Worm (Caenorhabditis elegans) whole organism, L1 larva: ENCODE measurements around the gene F56H9.9.
A peak's percentile ranks its signal among the peaks of the same experiment; 100 is the strongest.

Experiments used
- C04F5.9 ChIP-seq: sonication (generic microtip); optimal IDR thresholded peaks from 2 replicates; lab custom pipeline; 2016; ENCODE audit warnings: missing genetic modification characterization, missing compliant biosample characterization
- C16A3.4 ChIP-seq: fragments of 150-350 bp; optimal IDR thresholded peaks from 2 replicates; lab custom pipeline; 2014; ENCODE audit warnings: missing biosample characterization, missing genetic modification characterization
- aha-1 ChIP-seq: fragments of 150-350 bp; optimal IDR thresholded peaks from 2 replicates; lab custom pipeline; 2014; ENCODE audit warnings: missing biosample characterization, missing genetic modification characterization
- blmp-1 ChIP-seq: fragments of 150-350 bp; optimal IDR thresholded peaks from 2 replicates; lab custom pipeline; 2014; ENCODE audit warnings: missing biosample characterization, missing genetic modification characterization
- ceh-63 ChIP-seq: fragments of 200-800 bp; sonication (Bioruptor generic); optimal IDR thresholded peaks from 2 replicates; lab custom pipeline; 2018; ENCODE audit warnings: mild to moderate bottlenecking, missing genetic modification characterization, missing compliant biosample characterization
- ceh-82 ChIP-seq, 3 experiments: fragments of 150-350 bp in 1 of 3; sonication (generic microtip) in 2 of 3; optimal IDR thresholded peaks; 2 replicates each; lab custom pipeline; 2014 to 2017; ENCODE audit warnings: missing biosample characterization in 3 of 3, missing genetic modification characterization in 3 of 3
- ceh-88 ChIP-seq: fragments of 200-800 bp; sonication (Bioruptor generic); IDR thresholded peaks from 2 replicates; pipeline ENCODE4 v1.3.6; 2022; ENCODE audit warnings: missing genetic modification characterization, missing compliant biosample characterization
- dpl-1 ChIP-seq, 3 experiments: fragments of 150-350 bp in 2 of 3; sonication (generic microtip) in 1 of 3; optimal IDR thresholded peaks; 2 replicates each; lab custom pipeline; 2014 to 2017; ENCODE audit warnings: missing biosample characterization in 3 of 3, missing genetic modification characterization in 3 of 3, missing genetic modification reagents in 3 of 3
- dsc-1 ChIP-seq: sonication (generic microtip); optimal IDR thresholded peaks from 2 replicates; lab custom pipeline; 2016; ENCODE audit warnings: mild to moderate bottlenecking, missing genetic modification characterization, missing compliant biosample characterization
- efl-3 ChIP-seq: fragments of 200-800 bp; sonication (Bioruptor generic); optimal IDR thresholded peaks from 2 replicates; lab custom pipeline; 2018; ENCODE audit warnings: mild to moderate bottlenecking, missing genetic modification characterization, missing compliant biosample characterization
- elt-2 ChIP-seq: sonication (generic microtip); optimal IDR thresholded peaks from 2 replicates; lab custom pipeline; 2016; ENCODE audit warnings: missing genetic modification characterization, mild to moderate bottlenecking, inconsistent platforms, missing compliant biosample characterization, missing genetic modification reagents
- elt-3 ChIP-seq, 6 experiments: fragments of 150-350 bp in 1 of 6; sonication (generic microtip); optimal IDR thresholded peaks; 2 replicates each; lab custom pipeline; 2017 to 2018; ENCODE audit warnings: missing biosample characterization in 6 of 6, missing genetic modification characterization in 6 of 6, inconsistent platforms in 1 of 6
- ets-5 ChIP-seq: fragments of 200-800 bp; sonication (Bioruptor generic); IDR thresholded peaks from 2 replicates; pipeline ENCODE4 v1.3.6; 2022; ENCODE audit warnings: missing genetic modification characterization, missing compliant biosample characterization
- fkh-4 ChIP-seq: sonication (generic microtip); optimal IDR thresholded peaks from 2 replicates; lab custom pipeline; 2016; ENCODE audit warnings: missing compliant biosample characterization, missing genetic modification characterization, borderline replicate concordance
- fkh-8 ChIP-seq: sonication (generic microtip); optimal IDR thresholded peaks from 2 replicates; lab custom pipeline; 2016; ENCODE audit warnings: mild to moderate bottlenecking, missing genetic modification characterization, missing compliant biosample characterization
- fos-1 ChIP-seq: fragments of 150-350 bp; optimal IDR thresholded peaks from 2 replicates; lab custom pipeline; 2014; ENCODE audit warnings: missing biosample characterization, missing genetic modification characterization
- hlh-17 ChIP-seq: fragments of 200-800 bp; sonication (Bioruptor generic); optimal IDR thresholded peaks from 2 replicates; lab custom pipeline; 2018; ENCODE audit warnings: missing genetic modification characterization, mild to moderate bottlenecking, missing compliant biosample characterization, moderate library complexity, borderline replicate concordance
- irx-1 ChIP-seq: sonication (generic microtip); optimal IDR thresholded peaks from 2 replicates; lab custom pipeline; 2016; ENCODE audit warnings: missing genetic modification characterization, missing compliant biosample characterization
- lin-14 ChIP-seq: fragments of 200-800 bp; sonication (Bioruptor generic); optimal IDR thresholded peaks from 2 replicates; lab custom pipeline; 2018; ENCODE audit warnings: mild to moderate bottlenecking, missing genetic modification characterization, moderate library complexity, missing compliant biosample characterization
- lin-15B ChIP-seq: fragments of 150-350 bp; sonication (generic microtip); optimal IDR thresholded peaks from 3 replicates; lab custom pipeline; 2014; ENCODE audit warnings: missing biosample characterization, missing genetic modification characterization
- lin-35 ChIP-seq, 2 experiments: fragments of 150-350 bp; optimal IDR thresholded peaks; 2 replicates each; lab custom pipeline; 2014; ENCODE audit warnings: missing biosample characterization in 2 of 2, missing genetic modification characterization in 2 of 2, missing genetic modification reagents in 2 of 2
- lin-39 ChIP-seq: fragments of 150-350 bp; optimal IDR thresholded peaks from 2 replicates; lab custom pipeline; 2014; ENCODE audit warnings: missing biosample characterization, missing genetic modification reagents, missing genetic modification characterization
- lir-3 ChIP-seq: sonication (generic microtip); optimal IDR thresholded peaks from 2 replicates; lab custom pipeline; 2016; ENCODE audit warnings: mild to moderate bottlenecking, missing genetic modification characterization, moderate library complexity, missing compliant biosample characterization; ENCODE audit not compliant: poor library complexity
- lsy-2 ChIP-seq, 2 experiments: fragments of 150-350 bp; optimal IDR thresholded peaks; 2 replicates each; lab custom pipeline; 2014; ENCODE audit warnings: missing biosample characterization in 2 of 2, missing genetic modification characterization in 2 of 2
- mab-9 ChIP-seq: fragments of 200-800 bp; sonication (Bioruptor generic); IDR thresholded peaks from 2 replicates; pipeline ENCODE4 v1.3.6; 2022; ENCODE audit warnings: missing genetic modification reagents, missing genetic modification characterization, missing compliant biosample characterization
- mdl-1 ChIP-seq, 2 experiments: fragments of 150-350 bp; optimal IDR thresholded peaks; 2 replicates each; lab custom pipeline; 2014 to 2017; ENCODE audit warnings: missing biosample characterization in 2 of 2, missing genetic modification characterization in 2 of 2, inconsistent platforms in 1 of 2
- mef-2 ChIP-seq: fragments of 150-350 bp; optimal IDR thresholded peaks from 2 replicates; lab custom pipeline; 2014; ENCODE audit warnings: missing biosample characterization, missing genetic modification characterization
- nhr-20 ChIP-seq: sonication (generic microtip); optimal IDR thresholded peaks from 2 replicates; lab custom pipeline; 2016; ENCODE audit warnings: mild to moderate bottlenecking, missing genetic modification characterization, missing compliant biosample characterization
- nhr-237 ChIP-seq: fragments of 150-350 bp; optimal IDR thresholded peaks from 2 replicates; lab custom pipeline; 2014; ENCODE audit warnings: missing biosample characterization, missing genetic modification characterization
- nhr-47 ChIP-seq: sonication (generic microtip); optimal IDR thresholded peaks from 2 replicates; lab custom pipeline; 2016; ENCODE audit warnings: mild to moderate bottlenecking, missing genetic modification characterization, moderate library complexity, missing compliant biosample characterization
- nhr-76 ChIP-seq: sonication (generic microtip); optimal IDR thresholded peaks from 2 replicates; lab custom pipeline; 2017; ENCODE audit warnings: missing biosample characterization, missing genetic modification characterization
- nhr-84 ChIP-seq: sonication (generic microtip); optimal IDR thresholded peaks from 2 replicates; lab custom pipeline; 2017; ENCODE audit warnings: missing biosample characterization, missing genetic modification characterization
- pag-3 ChIP-seq: sonication (generic microtip); optimal IDR thresholded peaks from 2 replicates; lab custom pipeline; 2017; ENCODE audit warnings: missing genetic modification characterization, mild to moderate bottlenecking, missing compliant biosample characterization, antibody characterized with exemption, borderline replicate concordance; ENCODE audit not compliant: insufficient read depth
- snpc-4 ChIP-seq: fragments of 150-350 bp; optimal IDR thresholded peaks from 2 replicates; lab custom pipeline; 2014; ENCODE audit warnings: missing biosample characterization, missing genetic modification characterization
- snu-23 ChIP-seq: sonication (generic microtip); optimal IDR thresholded peaks from 2 replicates; lab custom pipeline; 2016; ENCODE audit warnings: missing genetic modification characterization, missing compliant biosample characterization
- sptf-1 ChIP-seq: fragments of 150-350 bp; optimal IDR thresholded peaks from 2 replicates; lab custom pipeline; 2014; ENCODE audit warnings: missing biosample characterization, missing genetic modification characterization
- sup-37 ChIP-seq: fragments of 200-800 bp; sonication (Bioruptor generic); optimal IDR thresholded peaks from 2 replicates; lab custom pipeline; 2018; ENCODE audit warnings: mild to moderate bottlenecking, missing genetic modification characterization, missing compliant biosample characterization
- tbx-2 ChIP-seq: sonication (generic microtip); optimal IDR thresholded peaks from 2 replicates; lab custom pipeline; 2016; ENCODE audit warnings: missing genetic modification characterization, missing compliant biosample characterization
- unc-130 ChIP-seq: fragments of 150-350 bp; optimal IDR thresholded peaks from 2 replicates; lab custom pipeline; 2017; ENCODE audit warnings: missing biosample characterization, missing genetic modification characterization, inconsistent platforms
- unc-98 ChIP-seq: fragments of 200-800 bp; sonication (Bioruptor generic); IDR thresholded peaks from 2 replicates; pipeline ENCODE4 v1.3.6; 2022; ENCODE audit warnings: missing genetic modification characterization, missing compliant biosample characterization
- zip-4 ChIP-seq: fragments of 200-800 bp; sonication (Bioruptor generic); optimal IDR thresholded peaks from 2 replicates; lab custom pipeline; 2018; ENCODE audit warnings: mild to moderate bottlenecking, missing genetic modification characterization, moderate library complexity, missing compliant biosample characterization

F56H9.9 gene

ce11 chrV:12596795-12597194 is 27.5 kb downstream of the F56H9.9 start (continued):
- TF ChIP-seq ceh-63 (GFP tag; lab: Kevin White, UChicago) = no peak
- TF ChIP-seq zip-4 (GFP tag; lab: Kevin White, UChicago) = no peak
- TF ChIP-seq ceh-82 (tag; optimal IDR thresholded peaks at IDR 0.05; lab: Kevin White, UChicago) = peak; percentile 26 to 51 (median 34)
- TF ChIP-seq sup-37 (GFP tag; lab: Kevin White, UChicago) = no peak
- no peak for TF ChIP-seq mab-9 (GFP tag; lab: Robert Waterston, UW)
- peak; percentile 24 for TF ChIP-seq tbx-2 (tag; lab: Kevin White, UChicago)
- no peak for TF ChIP-seq lin-15B (tag; lab: Kevin White, UChicago)
- TF ChIP-seq elt-2 (tag; lab: Kevin White, UChicago) = peak; percentile 6
- no peak for TF ChIP-seq nhr-84 (tag; lab: Kevin White, UChicago)
- no peak for TF ChIP-seq efl-3 (GFP tag; lab: Kevin White, UChicago)
- TF ChIP-seq lin-14 (GFP tag; lab: Kevin White, UChicago) = peak; percentile 44
- TF ChIP-seq nhr-20 (tag; lab: Kevin White, UChicago) = peak; percentile 59
- no peak for TF ChIP-seq lir-3 (tag; lab: Kevin White, UChicago)
- no peak for TF ChIP-seq pag-3 (tag; lab: Kevin White, UChicago)
- no peak for TF ChIP-seq nhr-237 (tag; lab: Kevin White, UChicago)
- TF ChIP-seq nhr-76 = peak; percentile 63
- peak in 2 of 6 experiments; percentile 2 to 8 for TF ChIP-seq elt-3 (tag; optimal IDR thresholded peaks at IDR 0.05; lab: Kevin White, UChicago)
- TF ChIP-seq lsy-2 (tag; optimal IDR thresholded peaks at IDR 0.05; lab: Kevin White, UChicago) = peak; percentile 35 to 60
- no peak for TF ChIP-seq mdl-1 (tag; optimal IDR thresholded peaks at IDR 0.05; lab: Kevin White, UChicago)
- no peak for TF ChIP-seq lin-39
- no peak for TF ChIP-seq fkh-8 (tag; lab: Kevin White, UChicago)
- TF ChIP-seq C04F5.9 = no peak
- TF ChIP-seq dsc-1 (tag; lab: Kevin White, UChicago) = peak; percentile 62
- TF ChIP-seq lin-35 (GFP tag; optimal IDR thresholded peaks at IDR 0.05; lab: Kevin White, UChicago) = peak; percentile 44 to 76
- TF ChIP-seq fkh-4 (tag; lab: Kevin White, UChicago) = no peak
- TF ChIP-seq ets-5 (GFP tag; lab: Robert Waterston, UW) = no peak
- no peak for TF ChIP-seq sptf-1
- TF ChIP-seq fos-1 = no peak
- peak; percentile 22 for TF ChIP-seq snpc-4 (tag; lab: Kevin White, UChicago)
- TF ChIP-seq aha-1 = no peak
- TF ChIP-seq, all 84 proteins: peak for 33

ce11 chrV:12596196-12596595 is 28.1 kb downstream of the F56H9.9 start, which contains the start of gene mma-1:
mma-1 (minus strand) TSS chrV:12596296.
- TF ChIP-seq irx-1 (tag; lab: Kevin White, UChicago) (no peak), hlh-17 (GFP tag; lab: Kevin White, UChicago) (no peak), unc-98 (no peak), elt-3 (tag; optimal IDR thresholded peaks at IDR 0.05; lab: Kevin White, UChicago) (no peak), mef-2 (tag; lab: Kevin White, UChicago) (no peak), ceh-88 (GFP tag; lab: Robert Waterston, UW) (no peak), snu-23 (GFP tag; lab: Kevin White, UChicago) (no peak), blmp-1 (no peak), nhr-47 (tag; lab: Kevin White, UChicago) (no peak), nhr-20 (tag; lab: Kevin White, UChicago) (no peak), C16A3.4 (tag; lab: Kevin White, UChicago) (no peak), ceh-63 (GFP tag; lab: Kevin White, UChicago) (no peak), unc-130 (tag; lab: Kevin White, UChicago) (no peak), dpl-1 (GFP tag; optimal IDR thresholded peaks at IDR 0.05; lab: Kevin White, UChicago) (no peak)
